Worm (Caenorhabditis elegans) whole organism, mixed stage, embryonic: ENCODE results near the gene ceh-19.

Experiments
- blmp-1 ChIP-seq: fragments of 150-350 bp; optimal IDR thresholded peaks from 2 replicates; lab custom pipeline; 2014; ENCODE audit warnings: missing biosample characterization, missing genetic modification characterization
- mab-5 ChIP-seq: fragments of 150-350 bp; optimal IDR thresholded peaks from 2 replicates; lab custom pipeline; 2014; ENCODE audit warnings: missing biosample characterization, missing genetic modification characterization
- nhr-12 ChIP-seq: fragments of 150-350 bp; optimal IDR thresholded peaks from 2 replicates; lab custom pipeline; 2014; ENCODE audit warnings: missing biosample characterization, missing genetic modification characterization
- nhr-28 ChIP-seq: fragments of 150-350 bp; optimal IDR thresholded peaks from 2 replicates; lab custom pipeline; 2014; ENCODE audit warnings: missing biosample characterization, missing genetic modification characterization
- nhr-76 ChIP-seq: sonication (generic microtip); optimal IDR thresholded peaks from 2 replicates; lab custom pipeline; 2017; ENCODE audit warnings: missing biosample characterization, missing genetic modification characterization
- pha-4 ChIP-seq: fragments of 150-350 bp; optimal IDR thresholded peaks from 2 replicates; lab custom pipeline; 2018; ENCODE audit warnings: missing biosample characterization, missing genetic modification reagents, missing genetic modification characterization
- snpc-4 ChIP-seq: fragments of 150-350 bp; optimal IDR thresholded peaks from 2 replicates; lab custom pipeline; 2014; ENCODE audit warnings: missing biosample characterization, missing genetic modification characterization
- unc-39 ChIP-seq: fragments of 150-350 bp; optimal IDR thresholded peaks from 2 replicates; lab custom pipeline; 2014; ENCODE audit warnings: missing biosample characterization, missing genetic modification characterization
- unc-62 ChIP-seq: fragments of 150-350 bp; optimal IDR thresholded peaks from 2 replicates; lab custom pipeline; 2014; ENCODE audit warnings: missing biosample characterization, missing genetic modification reagents, missing genetic modification characterization

- no peak for TF ChIP-seq mab-5 (tag; lab: Kevin White, UChicago)
- TF ChIP-seq unc-62 (GFP tag; lab: Kevin White, UChicago) = no peak
- no peak for TF ChIP-seq nhr-76
- no peak for TF ChIP-seq unc-39 (tag; lab: Kevin White, UChicago)
- no peak for TF ChIP-seq nhr-12 (tag; lab: Kevin White, UChicago)
- TF ChIP-seq nhr-28 (tag; lab: Kevin White, UChicago) = no peak
- no peak for TF ChIP-seq pha-4 (tag; lab: Kevin White, UChicago)
- no peak for TF ChIP-seq blmp-1 (tag; lab: Kevin White, UChicago)
- TF ChIP-seq snpc-4 (tag; lab: Kevin White, UChicago) = no peak
These were observed 23.9 kb downstream of the ceh-19 start for ce11 chrIV:7931873-7932272.
